Worm (Caenorhabditis elegans): ENCODE results near the gene gcy-14.

ce11 chrV:14877242-14877819 is 9.2 kb upstream of the gcy-14 start:
- TF ChIP-seq nhr-28 (tag; optimal IDR thresholded peaks at IDR 0.05) (no peak), unc-62 (GFP tag; optimal IDR thresholded peaks at IDR 0.05) (no peak), nhr-67 (tag; optimal IDR thresholded peaks at IDR 0.05) (no peak), nfya-1 (tag; optimal IDR thresholded peaks at IDR 0.05; ENCODE audit: insufficient read depth) (no peak), elt-2 (tag; optimal IDR thresholded peaks at IDR 0.05) (no peak), nhr-237 (tag; optimal IDR thresholded peaks at IDR 0.05) (no peak), nhr-25 (tag; optimal IDR thresholded peaks at IDR 0.05) (no peak), nhr-11 (tag; optimal IDR thresholded peaks at IDR 0.05) (no peak)

All from whole organism, L3 larva.